Worm (Caenorhabditis elegans) whole organism, young adult: ENCODE measurements around the gene ttr-3.

Source experiments
- F10E7.11 ChIP-seq: sonication (generic microtip); optimal IDR thresholded peaks from 2 replicates; lab custom pipeline; 2017; ENCODE audit warnings: mild to moderate bottlenecking, missing genetic modification characterization, moderate library complexity, missing compliant biosample characterization
- madf-3 ChIP-seq: fragments of 200-800 bp; sonication (Bioruptor generic); IDR thresholded peaks from 2 replicates; pipeline ENCODE4 v1.3.6; 2022; ENCODE audit warnings: missing genetic modification reagents, missing genetic modification characterization, missing compliant biosample characterization
- mel-28 ChIP-seq: sonication (generic microtip); optimal IDR thresholded peaks from 2 replicates; lab custom pipeline; 2016; ENCODE audit warnings: borderline replicate concordance, mild to moderate bottlenecking, missing genetic modification characterization, missing compliant biosample characterization
- nhr-27 ChIP-seq: fragments of 200-800 bp; sonication (Bioruptor generic); optimal IDR thresholded peaks from 2 replicates; lab custom pipeline; 2018; ENCODE audit warnings: mild to moderate bottlenecking, missing genetic modification characterization, moderate library complexity, missing compliant biosample characterization
- repo-1 ChIP-seq: sonication (generic microtip); optimal IDR thresholded peaks from 2 replicates; lab custom pipeline; 2017; ENCODE audit warnings: mild to moderate bottlenecking, missing genetic modification characterization, missing compliant biosample characterization
- unc-62 ChIP-seq: fragments of 150-350 bp; optimal IDR thresholded peaks from 2 replicates; lab custom pipeline; 2014; ENCODE audit warnings: missing biosample characterization, missing genetic modification reagents, missing genetic modification characterization

- TF ChIP-seq F10E7.11 (tag; lab: Kevin White, UChicago) (no peak), madf-3 (GFP tag; lab: Robert Waterston, UW) (no peak), mel-28 (tag; lab: Kevin White, UChicago) (no peak), unc-62 (no peak), repo-1 (tag; lab: Kevin White, UChicago) (no peak), nhr-27 (tag; lab: Kevin White, UChicago) (no peak)
These were observed 17.8 kb downstream of the ttr-3 start for ce11 chrIII:9908769-9909168.
